Fruit fly (Drosophila melanogaster) whole organism, pupa: ENCODE data around the gene CG17329.

Experiments used
- CG10348 ChIP-seq: fragments of 200-800 bp; sonication (Bioruptor generic); IDR thresholded peaks from 2 replicates; pipeline ENCODE4 v1.3.6; 2022; ENCODE audit warnings: missing biosample characterization, missing genetic modification characterization
- CG12605 ChIP-seq: fragments of 200-800 bp; sonication (Bioruptor generic); IDR thresholded peaks from 2 replicates; pipeline ENCODE4 v1.3.6; 2022; ENCODE audit warnings: missing biosample characterization, missing genetic modification characterization
- CG13204 ChIP-seq: fragments of 200-800 bp; sonication (Bioruptor generic); optimal IDR thresholded peaks from 2 replicates; lab custom pipeline; 2018; ENCODE audit warnings: missing biosample characterization, mild to moderate bottlenecking, missing genetic modification characterization, moderate library complexity
- CG14655 ChIP-seq: fragments of 200-800 bp; sonication (Bioruptor generic); optimal IDR thresholded peaks from 3 replicates; lab custom pipeline; 2017; ENCODE audit warnings: mild to moderate bottlenecking, missing biosample characterization, missing genetic modification reagents, missing genetic modification characterization
- CG15710 ChIP-seq: fragments of 200-800 bp; sonication (Bioruptor generic); optimal IDR thresholded peaks from 2 replicates; lab custom pipeline; 2018; ENCODE audit warnings: missing biosample characterization, mild to moderate bottlenecking, missing genetic modification characterization, moderate library complexity
- CG17806 ChIP-seq: fragments of 200-800 bp; sonication (Bioruptor generic); optimal IDR thresholded peaks from 2 replicates; lab custom pipeline; 2018; ENCODE audit warnings: missing biosample characterization, mild to moderate bottlenecking, missing genetic modification characterization, moderate library complexity
- CG32121 ChIP-seq: fragments of 200-800 bp; sonication (Bioruptor generic); IDR thresholded peaks from 2 replicates; pipeline ENCODE4 v1.3.6; 2022; ENCODE audit warnings: missing biosample characterization, missing genetic modification characterization
- CG34367 ChIP-seq: fragments of 200-800 bp; sonication (Bioruptor generic); optimal IDR thresholded peaks from 2 replicates; lab custom pipeline; 2018; ENCODE audit warnings: missing biosample characterization, mild to moderate bottlenecking, missing genetic modification characterization
- CG4496 ChIP-seq: fragments of 200-800 bp; sonication (Bioruptor generic); IDR thresholded peaks from 3 replicates; pipeline ENCODE4 v1.3.6; 2022; ENCODE audit warnings: missing biosample characterization, missing genetic modification characterization
- CG8159 ChIP-seq: fragments of 200-800 bp; sonication (Bioruptor generic); optimal IDR thresholded peaks from 3 replicates; lab custom pipeline; 2018; ENCODE audit warnings: missing biosample characterization, mild to moderate bottlenecking, missing genetic modification characterization, moderate library complexity
- CG8301 ChIP-seq: fragments of 200-800 bp; sonication (Bioruptor generic); optimal IDR thresholded peaks from 2 replicates; lab custom pipeline; 2018; ENCODE audit warnings: missing biosample characterization, mild to moderate bottlenecking, missing genetic modification characterization
- CG9948 ChIP-seq: fragments of 200-800 bp; sonication (Bioruptor generic); optimal IDR thresholded peaks from 2 replicates; lab custom pipeline; 2018; ENCODE audit warnings: missing biosample characterization, mild to moderate bottlenecking, missing genetic modification characterization, moderate library complexity
- D1 ChIP-seq: fragments of 200-800 bp; sonication (Bioruptor generic); optimal IDR thresholded peaks from 2 replicates; lab custom pipeline; 2018; ENCODE audit warnings: missing biosample characterization, mild to moderate bottlenecking, missing genetic modification characterization, moderate library complexity
- EcR ChIP-seq: fragments of 200-800 bp; sonication (Bioruptor generic); optimal IDR thresholded peaks from 3 replicates; lab custom pipeline; 2019; ENCODE audit warnings: missing biosample characterization, missing genetic modification characterization, mild to moderate bottlenecking, moderate library complexity, missing genetic modification reagents
- Ets98B ChIP-seq: fragments of 200-800 bp; sonication (Bioruptor generic); IDR thresholded peaks from 2 replicates; pipeline ENCODE4 v1.3.6; 2022; ENCODE audit warnings: missing biosample characterization, missing genetic modification characterization
- Pif1A ChIP-seq: fragments of 200-800 bp; sonication (Bioruptor generic); optimal IDR thresholded peaks from 3 replicates; lab custom pipeline; 2016; ENCODE audit warnings: missing biosample characterization, missing genetic modification characterization
- Pif1B ChIP-seq: fragments of 200-800 bp; sonication (Bioruptor generic); optimal IDR thresholded peaks from 3 replicates; lab custom pipeline; 2016; ENCODE audit warnings: missing biosample characterization, missing genetic modification characterization
- Snoo ChIP-seq: fragments of 200-800 bp; sonication (Bioruptor generic); optimal IDR thresholded peaks from 3 replicates; lab custom pipeline; 2017; ENCODE audit warnings: missing biosample characterization, mild to moderate bottlenecking, missing genetic modification characterization, inconsistent platforms
- fd96Ca ChIP-seq: fragments of 200-800 bp; sonication (Bioruptor generic); IDR thresholded peaks from 3 replicates; pipeline ENCODE4 v1.3.6; 2022; ENCODE audit warnings: missing biosample characterization, missing genetic modification characterization
- gl ChIP-seq: fragments of 200-800 bp; sonication (Bioruptor generic); optimal IDR thresholded peaks from 2 replicates; lab custom pipeline; 2018; ENCODE audit warnings: missing biosample characterization, mild to moderate bottlenecking, missing genetic modification characterization
- rn ChIP-seq: fragments of 200-800 bp; sonication (Bioruptor generic); IDR thresholded peaks from 2 replicates; pipeline ENCODE4 v1.3.6; 2022; ENCODE audit warnings: missing biosample characterization, missing genetic modification characterization

CG17329 gene

DNA sequence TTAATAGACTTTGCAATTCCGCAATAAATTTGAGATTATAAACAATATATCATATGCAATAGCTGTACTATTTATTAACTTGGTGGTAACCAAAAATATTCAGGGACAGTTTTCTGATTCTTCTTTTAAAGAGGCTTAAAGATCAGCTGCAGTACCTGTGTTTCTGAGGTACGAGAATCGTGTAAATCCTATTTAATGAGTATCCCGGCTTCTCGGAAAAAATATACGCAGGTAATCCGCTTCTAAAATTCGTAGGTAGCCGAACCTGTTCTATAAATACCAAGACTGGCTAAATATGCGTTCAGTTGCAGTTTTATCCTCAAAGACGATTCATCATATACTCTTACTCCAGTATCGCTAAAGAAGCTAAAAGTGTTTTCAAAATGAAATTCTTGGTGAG is 38.5 kb downstream of the CG17329 start, which contains the start of gene CG4440:
TSS of gene CG4440 (plus strand) at position 301 of the 400 bp plus-strand sequence.
- TF ChIP-seq fd96Ca (GFP tag; lab: Robert Waterston, UW) (no peak), CG10348 (GFP tag; lab: Robert Waterston, UW) (no peak), CG4496 (GFP tag; lab: Robert Waterston, UW) (no peak), D1 (no peak), CG8301 (tag; lab: Kevin White, UChicago) (no peak), CG32121 (GFP tag; lab: Robert Waterston, UW) (no peak), EcR (GFP tag; lab: Kevin White, UChicago) (no peak), CG12605 (GFP tag; lab: Robert Waterston, UW) (no peak), Pif1A (GFP tag; lab: Kevin White, UChicago) (no peak), rn (no peak), CG15710 (no peak), Snoo (no peak), CG34367 (tag; lab: Kevin White, UChicago) (no peak), gl (tag; lab: Kevin White, UChicago) (no peak), CG9948 (tag; lab: Kevin White, UChicago) (no peak)

DNA sequence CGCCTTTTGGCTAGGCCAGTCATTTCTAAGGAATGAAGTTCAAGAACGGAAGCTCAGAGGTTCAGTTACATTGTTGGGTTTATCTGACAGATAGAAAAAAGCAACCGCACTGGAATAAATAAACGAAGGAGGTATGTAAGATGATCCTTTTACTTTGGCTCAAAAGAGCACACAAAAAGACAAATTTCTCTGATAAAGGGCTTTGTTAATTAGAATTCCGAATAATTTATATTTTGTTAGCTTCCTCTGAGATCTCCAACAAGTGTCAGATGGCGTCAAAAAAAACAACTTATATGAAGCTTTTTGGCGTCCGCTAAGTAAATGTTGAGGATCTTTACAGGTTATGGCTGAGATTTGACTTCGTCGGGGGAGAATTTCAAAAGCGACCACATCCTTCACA is 46.7 kb downstream of the CG17329 start, which contains the start of gene CG31817:
TSS of gene CG31817 (minus strand) at position 101 of the 400 bp plus-strand sequence.
- TF ChIP-seq CG15710: no peak
- TF ChIP-seq Snoo: no peak

DNA sequence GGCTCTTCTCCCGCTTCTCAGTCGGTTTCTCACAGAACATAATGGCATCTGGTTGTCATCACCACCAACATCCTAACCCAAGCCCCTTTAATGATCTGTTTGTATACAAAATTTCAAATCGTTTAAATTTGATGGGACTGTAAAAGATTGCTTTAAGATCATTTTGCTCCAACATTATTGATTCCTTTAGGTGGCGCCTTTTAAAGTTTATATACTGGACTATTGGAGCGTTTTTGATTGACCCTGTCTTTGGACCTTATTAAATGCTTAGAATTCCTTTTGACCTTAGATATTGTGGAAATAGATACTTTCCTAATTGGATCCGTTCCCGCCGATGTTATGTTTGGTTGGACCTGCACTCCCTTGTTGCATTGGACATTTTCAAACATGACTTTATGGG is 49.2 kb downstream of the CG17329 start, which contains the start of gene CG42266:
TSS of gene CG42266 (minus strand) at position 101 of the 400 bp plus-strand sequence.
- TF ChIP-seq Ets98B (GFP tag; lab: Robert Waterston, UW) (no peak), D1 (no peak), CG12605 (GFP tag; lab: Robert Waterston, UW) (no peak), CG4496 (GFP tag; lab: Robert Waterston, UW) (no peak), CG32121 (GFP tag; lab: Robert Waterston, UW) (no peak), CG8159 (tag; lab: Kevin White, UChicago) (no peak), CG10348 (GFP tag; lab: Robert Waterston, UW) (no peak), Pif1A (GFP tag; lab: Kevin White, UChicago) (no peak), CG17806 (tag; lab: Kevin White, UChicago) (no peak), gl (tag; lab: Kevin White, UChicago) (no peak), CG15710 (no peak), Snoo (no peak), fd96Ca (GFP tag; lab: Robert Waterston, UW) (no peak), EcR (GFP tag; lab: Kevin White, UChicago) (no peak), Pif1B (GFP tag; lab: Kevin White, UChicago) (no peak), CG14655 (GFP tag; lab: Kevin White, UChicago) (no peak), CG13204 (GFP tag; lab: Kevin White, UChicago) (no peak), CG34367 (tag; lab: Kevin White, UChicago) (no peak)
